In genomic region chrX:6694979-6695388, dm6 we compare ENCODE assay signal across 5 fruit fly cellular contexts.
TF ChIP-seq lines count a peak whose summit lies in the region.

Gene CG14442, minus strand, starts transcription at chrX:6695007.

- TF ChIP-seq CTCF in whole organism, embryonic (GFP tag; optimal IDR thresholded peaks at IDR 0.05; lab: Kevin White, UChicago): peak; percentile 2

TF ChIP-seq in whole organism, adult, 20 proteins besides CTCF, POLR2A, EP300 and RAD21 (continues in another document):
- TF ChIP-seq CG33017 (tag; optimal IDR thresholded peaks at IDR 0.05; lab: Kevin White, UChicago): peak; percentile 30
- TF ChIP-seq CG5204 (GFP tag; optimal IDR thresholded peaks at IDR 0.05; lab: Kevin White, UChicago): no peak
- TF ChIP-seq CG7101 (tag; optimal IDR thresholded peaks at IDR 0.05; lab: Kevin White, UChicago): peak; percentile 76
- TF ChIP-seq kay (GFP tag; lab: Kevin White, UChicago; ENCODE audit: borderline replicate concordance): no peak
- TF ChIP-seq Hr96 (GFP tag; optimal IDR thresholded peaks at IDR 0.05; lab: Kevin White, UChicago): no peak
- peak; percentile 28 for TF ChIP-seq ovo (GFP tag; optimal IDR thresholded peaks at IDR 0.05; lab: Kevin White, UChicago)
- TF ChIP-seq CG7045 (GFP tag; optimal IDR thresholded peaks at IDR 0.05; lab: Kevin White, UChicago): no peak
- no peak for TF ChIP-seq cic (GFP tag; optimal IDR thresholded peaks at IDR 0.05; lab: Kevin White, UChicago)
- TF ChIP-seq Mnt (GFP tag; optimal IDR thresholded peaks at IDR 0.05; lab: Kevin White, UChicago): peak; percentile 59
- no peak for TF ChIP-seq CG12768 (GFP tag; optimal IDR thresholded peaks at IDR 0.05; lab: Kevin White, UChicago)
- TF ChIP-seq CG14711 (tag; optimal IDR thresholded peaks at IDR 0.05; lab: Kevin White, UChicago): peak; percentile 68
- TF ChIP-seq Crg-1 (GFP tag; optimal IDR thresholded peaks at IDR 0.05; lab: Kevin White, UChicago): peak; percentile 62
- TF ChIP-seq cnc (optimal IDR thresholded peaks at IDR 0.05; lab: Kevin White, UChicago): no peak
- TF ChIP-seq Clk (GFP tag; optimal IDR thresholded peaks at IDR 0.05; lab: Kevin White, UChicago): no peak
- no peak for TF ChIP-seq toe (GFP tag; optimal IDR thresholded peaks at IDR 0.05; lab: Kevin White, UChicago)
- peak; percentile 69 for TF ChIP-seq bab1 (GFP tag; optimal IDR thresholded peaks at IDR 0.05; lab: Kevin White, UChicago)
- peak; percentile 65 for TF ChIP-seq CG11617 (GFP tag; optimal IDR thresholded peaks at IDR 0.05; lab: Kevin White, UChicago)
- no peak for TF ChIP-seq tj (GFP tag; optimal IDR thresholded peaks at IDR 0.05; lab: Kevin White, UChicago)
- TF ChIP-seq pad (GFP tag; optimal IDR thresholded peaks at IDR 0.05; lab: Kevin White, UChicago): peak; percentile 41

TF ChIP-seq in whole organism, embryonic, 481 proteins besides CTCF, POLR2A, EP300 and RAD21 (continues in another document):
- TF ChIP-seq CG17385 (GFP tag; optimal IDR thresholded peaks at IDR 0.05; lab: Kevin White, UChicago) (no peak), CG3281 (GFP tag; optimal IDR thresholded peaks at IDR 0.05; lab: Kevin White, UChicago) (peak; percentile 20), ERR (GFP tag; optimal IDR thresholded peaks at IDR 0.05; lab: Kevin White, UChicago) (no peak), Drgx (GFP tag; IDR thresholded peaks at IDR 0.05; lab: Robert Waterston, UW) (no peak), odd (GFP tag; optimal IDR thresholded peaks at IDR 0.05; lab: Kevin White, UChicago) (no peak), CG34224 (GFP tag; IDR thresholded peaks at IDR 0.05; lab: Robert Waterston, UW; ENCODE audit: partially characterized antibody) (peak; percentile 90), Optix (GFP tag; IDR thresholded peaks at IDR 0.05; lab: Robert Waterston, UW) (no peak), CG4360 (GFP tag; IDR thresholded peaks at IDR 0.05; lab: Robert Waterston, UW) (no peak), Meics (GFP tag; optimal IDR thresholded peaks at IDR 0.05; lab: Kevin White, UChicago) (peak; percentile 11), CG7556 (GFP tag; optimal IDR thresholded peaks at IDR 0.05; lab: Kevin White, UChicago) (peak; percentile 12), NfI (GFP tag; optimal IDR thresholded peaks at IDR 0.05; lab: Kevin White, UChicago) (peak; percentile 8), croc (GFP tag; conservative IDR thresholded peaks at IDR 0.05; lab: Robert Waterston, UW) (no peak), Med (GFP tag; lab: Kevin White, UChicago) (peak; percentile 82), Camta (GFP tag; optimal IDR thresholded peaks at IDR 0.05; lab: Kevin White, UChicago) (no peak), CG14667 (GFP tag; IDR thresholded peaks at IDR 0.05; lab: Robert Waterston, UW) (no peak), E2f2 (GFP tag; IDR thresholded peaks at IDR 0.05; lab: Robert Waterston, UW) (peak; percentile 70), mirr (GFP tag; optimal IDR thresholded peaks at IDR 0.05; lab: Kevin White, UChicago) (no peak), btn (GFP tag; optimal IDR thresholded peaks at IDR 0.05; lab: Kevin White, UChicago) (no peak), slbo (GFP tag; IDR thresholded peaks at IDR 0.05; lab: Robert Waterston, UW) (peak; percentile 59)

TF ChIP-seq in whole organism, prepupa, 60 proteins besides CTCF, POLR2A, EP300 and RAD21 (continues in another document):
- no peak for TF ChIP-seq acj6 (GFP tag; optimal IDR thresholded peaks at IDR 0.05; lab: Kevin White, UChicago)
- TF ChIP-seq Smox (GFP tag; optimal IDR thresholded peaks at IDR 0.05; lab: Kevin White, UChicago): peak; percentile 52
- TF ChIP-seq svp (GFP tag; lab: Kevin White, UChicago): peak; percentile 76
- TF ChIP-seq fd59A (GFP tag; optimal IDR thresholded peaks at IDR 0.05; lab: Kevin White, UChicago): no peak
- TF ChIP-seq pdm3 (GFP tag; optimal IDR thresholded peaks at IDR 0.05; lab: Kevin White, UChicago): peak; percentile 25
- TF ChIP-seq Sox15 (GFP tag; optimal IDR thresholded peaks at IDR 0.05; lab: Kevin White, UChicago): peak; percentile 14
- TF ChIP-seq CG34406 (GFP tag; optimal IDR thresholded peaks at IDR 0.05; lab: Kevin White, UChicago): no peak
- TF ChIP-seq CG4318 (GFP tag; optimal IDR thresholded peaks at IDR 0.05; lab: Kevin White, UChicago): no peak
- TF ChIP-seq CG8632 (GFP tag; optimal IDR thresholded peaks at IDR 0.05; lab: Kevin White, UChicago): peak; percentile 20
- TF ChIP-seq topi (GFP tag; optimal IDR thresholded peaks at IDR 0.05; lab: Kevin White, UChicago): peak; percentile 44
- no peak for TF ChIP-seq net (GFP tag; optimal IDR thresholded peaks at IDR 0.05; lab: Kevin White, UChicago)
- no peak for TF ChIP-seq Hr38 (GFP tag; optimal IDR thresholded peaks at IDR 0.05; lab: Kevin White, UChicago)
- peak; percentile 12 for TF ChIP-seq CG3032 (tag; optimal IDR thresholded peaks at IDR 0.05; lab: Kevin White, UChicago)
- TF ChIP-seq esn (GFP tag; optimal IDR thresholded peaks at IDR 0.05; lab: Kevin White, UChicago): peak; percentile 49
- TF ChIP-seq Hr39 (GFP tag; optimal IDR thresholded peaks at IDR 0.05; lab: Kevin White, UChicago): peak; percentile 47
- TF ChIP-seq CG6163 (GFP tag; IDR thresholded peaks at IDR 0.05; lab: Robert Waterston, UW): no peak; the same call in 2 of the 3 replicates
- TF ChIP-seq CG32006 (GFP tag; optimal IDR thresholded peaks at IDR 0.05; lab: Kevin White, UChicago): peak; percentile 18
- TF ChIP-seq CG9139 (GFP tag; optimal IDR thresholded peaks at IDR 0.05; lab: Kevin White, UChicago): no peak
- peak; percentile 37 for TF ChIP-seq Hr4 (GFP tag; optimal IDR thresholded peaks at IDR 0.05; lab: Kevin White, UChicago)
- TF ChIP-seq fkh (GFP tag; optimal IDR thresholded peaks at IDR 0.05; lab: Kevin White, UChicago): no peak

TF ChIP-seq in whole organism, pupa, 21 proteins besides CTCF, POLR2A, EP300 and RAD21:
- TF ChIP-seq CG32121 (GFP tag; IDR thresholded peaks at IDR 0.05; lab: Robert Waterston, UW): no peak
- no peak for TF ChIP-seq CG8301 (tag; optimal IDR thresholded peaks at IDR 0.05; lab: Kevin White, UChicago)
- no peak for TF ChIP-seq EcR (GFP tag; optimal IDR thresholded peaks at IDR 0.05; lab: Kevin White, UChicago)
- TF ChIP-seq CG9948 (tag; optimal IDR thresholded peaks at IDR 0.05; lab: Kevin White, UChicago): no peak
- no peak for TF ChIP-seq CG14655 (GFP tag; optimal IDR thresholded peaks at IDR 0.05; lab: Kevin White, UChicago)
- peak; percentile 6 for TF ChIP-seq Pif1B (GFP tag; optimal IDR thresholded peaks at IDR 0.05; lab: Kevin White, UChicago)
- TF ChIP-seq fd96Ca (GFP tag; IDR thresholded peaks at IDR 0.05; lab: Robert Waterston, UW): peak; percentile 11; the same call in 1 of the 3 replicates
- no peak for TF ChIP-seq CG34367 (tag; optimal IDR thresholded peaks at IDR 0.05; lab: Kevin White, UChicago)
- peak; percentile 35 for TF ChIP-seq Pif1A (GFP tag; optimal IDR thresholded peaks at IDR 0.05; lab: Kevin White, UChicago)
- TF ChIP-seq CG10348 (GFP tag; IDR thresholded peaks at IDR 0.05; lab: Robert Waterston, UW): no peak
- peak; percentile 21 for TF ChIP-seq CG17806 (tag; optimal IDR thresholded peaks at IDR 0.05; lab: Kevin White, UChicago)
- TF ChIP-seq CG4496 (GFP tag; IDR thresholded peaks at IDR 0.05; lab: Robert Waterston, UW): peak; percentile 36; the same call in 1 of the 3 replicates
- peak; percentile 30 for TF ChIP-seq CG8159 (tag; optimal IDR thresholded peaks at IDR 0.05; lab: Kevin White, UChicago)
- no peak for TF ChIP-seq CG15710 (tag; optimal IDR thresholded peaks at IDR 0.05; lab: Kevin White, UChicago)
- TF ChIP-seq rn (GFP tag; IDR thresholded peaks at IDR 0.05; lab: Robert Waterston, UW): no peak
- peak; percentile 14; the same call in 1 of the 2 replicates for TF ChIP-seq Ets98B (GFP tag; IDR thresholded peaks at IDR 0.05; lab: Robert Waterston, UW)
- TF ChIP-seq D1 (tag; optimal IDR thresholded peaks at IDR 0.05; lab: Kevin White, UChicago): no peak
- no peak for TF ChIP-seq CG12605 (GFP tag; IDR thresholded peaks at IDR 0.05; lab: Robert Waterston, UW)
- TF ChIP-seq gl (tag; optimal IDR thresholded peaks at IDR 0.05; lab: Kevin White, UChicago): no peak
- TF ChIP-seq Snoo (tag; optimal IDR thresholded peaks at IDR 0.05; lab: Kevin White, UChicago): no peak
- no peak for TF ChIP-seq CG13204 (GFP tag; optimal IDR thresholded peaks at IDR 0.05; lab: Kevin White, UChicago)
TF ChIP-seq in whole organism, pupa: peak in this region for 7.

TF ChIP-seq in whole organism, wandering third instar larva, 38 proteins besides CTCF, POLR2A, EP300 and RAD21 (continues in another document):
- TF ChIP-seq Dif (GFP tag; optimal IDR thresholded peaks at IDR 0.05; lab: Kevin White, UChicago; ENCODE audit: partially characterized antibody) (no peak), fru (GFP tag; optimal IDR thresholded peaks at IDR 0.05; lab: Kevin White, UChicago) (peak; percentile 46), usp (GFP tag; optimal IDR thresholded peaks at IDR 0.05; lab: Kevin White, UChicago) (no peak), foxo (GFP tag; optimal IDR thresholded peaks at IDR 0.05; lab: Kevin White, UChicago) (peak in 1 of 2 experiments; percentile 49), Vsx2 (GFP tag; optimal IDR thresholded peaks at IDR 0.05; lab: Kevin White, UChicago; ENCODE audit: partially characterized antibody) (no peak), sage (GFP tag; optimal IDR thresholded peaks at IDR 0.05; lab: Kevin White, UChicago) (peak; percentile 45), N (GFP tag; optimal IDR thresholded peaks at IDR 0.05; lab: Kevin White, UChicago) (no peak), Jra (GFP tag; optimal IDR thresholded peaks at IDR 0.05; lab: Kevin White, UChicago) (peak; percentile 29), Mio (GFP tag; optimal IDR thresholded peaks at IDR 0.05; lab: Kevin White, UChicago) (no peak), Abd-B (GFP tag; optimal IDR thresholded peaks at IDR 0.05; lab: Kevin White, UChicago) (no peak), dsf (GFP tag; optimal IDR thresholded peaks at IDR 0.05; lab: Kevin White, UChicago; ENCODE audit: borderline replicate concordance) (no peak), Myc (optimal IDR thresholded peaks at IDR 0.05; lab: Kevin White, UChicago) (no peak), h (GFP tag; optimal IDR thresholded peaks at IDR 0.05; lab: Kevin White, UChicago) (peak; percentile 56), CG9705 (GFP tag; optimal IDR thresholded peaks at IDR 0.05; lab: Kevin White, UChicago) (peak; percentile 19), br (GFP tag; optimal IDR thresholded peaks at IDR 0.05; lab: Kevin White, UChicago) (peak; percentile 17), woc (GFP tag; optimal IDR thresholded peaks at IDR 0.05; lab: Kevin White, UChicago) (peak; percentile 47), sv (GFP tag; optimal IDR thresholded peaks at IDR 0.05; lab: Kevin White, UChicago) (peak; percentile 42), rgr (GFP tag; optimal IDR thresholded peaks at IDR 0.05; lab: Kevin White, UChicago) (peak; percentile 41), brk (GFP tag; optimal IDR thresholded peaks at IDR 0.05; lab: Kevin White, UChicago) (no peak), Hr78 (GFP tag; optimal IDR thresholded peaks at IDR 0.05; lab: Kevin White, UChicago) (no peak), Hr83 (GFP tag; optimal IDR thresholded peaks at IDR 0.05; lab: Kevin White, UChicago; ENCODE audit: poor library complexity, severe bottlenecking) (peak; percentile 4), Dfd (GFP tag; optimal IDR thresholded peaks at IDR 0.05; lab: Kevin White, UChicago) (no peak), HLH106 (tag; optimal IDR thresholded peaks at IDR 0.05; lab: Kevin White, UChicago) (peak; percentile 56), Sp1 (GFP tag; optimal IDR thresholded peaks at IDR 0.05; lab: Kevin White, UChicago) (peak; percentile 31)
